Worm (Caenorhabditis elegans) whole organism, mixed stage, embryonic: Measurements from ENCODE around the gene K11H12.10.
A peak's percentile ranks its signal among the peaks of the same experiment; 100 is the strongest.

Experiments used
- ceh-43 ChIP-seq: fragments of 200-800 bp; sonication (Bioruptor generic); optimal IDR thresholded peaks from 2 replicates; lab custom pipeline; 2018; ENCODE audit warnings: mild to moderate bottlenecking, missing genetic modification characterization, moderate library complexity, missing compliant biosample characterization
- lsy-2 ChIP-seq: fragments of 150-350 bp; optimal IDR thresholded peaks from 2 replicates; lab custom pipeline; 2014; ENCODE audit warnings: missing biosample characterization, missing genetic modification characterization
- mab-5 ChIP-seq: fragments of 150-350 bp; optimal IDR thresholded peaks from 2 replicates; lab custom pipeline; 2014; ENCODE audit warnings: missing biosample characterization, missing genetic modification characterization
- nhr-12 ChIP-seq: fragments of 150-350 bp; optimal IDR thresholded peaks from 2 replicates; lab custom pipeline; 2014; ENCODE audit warnings: missing biosample characterization, missing genetic modification characterization
- nhr-237 ChIP-seq: fragments of 150-350 bp; optimal IDR thresholded peaks from 2 replicates; lab custom pipeline; 2014; ENCODE audit warnings: missing biosample characterization, missing genetic modification characterization
- nhr-76 ChIP-seq: sonication (generic microtip); optimal IDR thresholded peaks from 2 replicates; lab custom pipeline; 2017; ENCODE audit warnings: missing biosample characterization, missing genetic modification characterization
- snpc-4 ChIP-seq: fragments of 150-350 bp; optimal IDR thresholded peaks from 2 replicates; lab custom pipeline; 2014; ENCODE audit warnings: missing biosample characterization, missing genetic modification characterization
- sptf-1 ChIP-seq: sonication (generic microtip); optimal IDR thresholded peaks from 2 replicates; lab custom pipeline; 2017; ENCODE audit warnings: mild to moderate bottlenecking, missing genetic modification characterization, moderate library complexity, missing compliant biosample characterization
- unc-120 ChIP-seq: sonication (generic microtip); optimal IDR thresholded peaks from 2 replicates; lab custom pipeline; 2017; ENCODE audit warnings: missing genetic modification characterization, missing compliant biosample characterization; ENCODE audit not compliant: poor library complexity, severe bottlenecking
- ztf-11 ChIP-seq: fragments of 150-350 bp; optimal IDR thresholded peaks from 2 replicates; lab custom pipeline; 2014; ENCODE audit warnings: missing biosample characterization, missing genetic modification characterization

DNA sequence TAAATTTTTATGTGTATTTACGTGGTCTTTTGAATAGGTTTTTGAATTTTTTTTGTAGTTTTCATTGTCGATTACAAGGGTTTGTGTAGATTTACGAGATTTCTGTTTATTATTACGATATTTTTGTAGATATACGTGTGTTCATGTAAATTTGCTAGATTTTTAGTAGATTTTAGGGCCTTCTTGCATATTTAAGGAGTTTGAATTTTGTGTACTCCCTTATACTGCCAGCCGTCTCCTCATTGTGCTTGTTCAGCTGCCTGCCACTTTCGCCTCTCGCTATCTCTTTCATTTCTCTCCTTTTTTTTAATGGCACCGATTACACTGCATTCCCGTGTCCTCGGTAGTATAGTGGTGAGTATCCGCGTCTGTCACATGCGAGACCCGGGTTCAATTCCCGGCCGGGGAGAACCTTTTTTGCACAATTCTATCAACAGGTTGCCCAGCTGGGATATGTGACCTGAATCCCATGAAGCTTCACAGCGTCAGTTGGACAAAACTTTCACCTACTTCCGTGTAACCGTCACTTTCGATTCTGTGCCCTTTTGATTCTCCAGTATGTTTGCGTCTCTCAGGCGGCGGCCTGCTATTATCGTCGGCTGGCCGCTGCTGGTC is 7.0 kb downstream of the K11H12.10 start:
- TF ChIP-seq nhr-76 (tag; lab: Kevin White, UChicago) (no peak), ztf-11 (tag; lab: Kevin White, UChicago) (no peak), snpc-4 (no peak), nhr-12 (no peak), lsy-2 (tag; lab: Kevin White, UChicago) (peak; percentile 8), mab-5 (tag; lab: Kevin White, UChicago) (no peak), nhr-237 (tag; lab: Kevin White, UChicago) (no peak), sptf-1 (peak; percentile 91), ceh-43 (peak; percentile 76), unc-120 (tag; lab: Kevin White, UChicago) (peak; percentile 89)
